Worm (Caenorhabditis elegans) whole organism, L3 larva: ENCODE data around the gene fnip-2.
A peak's percentile ranks its signal among the peaks of the same experiment; 100 is the strongest.

Experiments
- R02D3.7 ChIP-seq: fragments of 150-350 bp; optimal IDR thresholded peaks from 2 replicates; lab custom pipeline; 2014; ENCODE audit warnings: missing biosample characterization, missing genetic modification characterization
- ZK546.5 ChIP-seq: sonication (generic microtip); optimal IDR thresholded peaks from 2 replicates; lab custom pipeline; 2017; ENCODE audit warnings: missing biosample characterization, missing genetic modification characterization
- aly-2 ChIP-seq: fragments of 150-350 bp; optimal IDR thresholded peaks from 2 replicates; lab custom pipeline; 2014; ENCODE audit warnings: missing biosample characterization, missing genetic modification characterization
- ama-1 ChIP-seq: fragments of 150-350 bp; optimal IDR thresholded peaks from 2 replicates; lab custom pipeline; 2018
- ceh-16 ChIP-seq: sonication (generic microtip); optimal IDR thresholded peaks from 2 replicates; lab custom pipeline; 2017; ENCODE audit warnings: missing biosample characterization, missing genetic modification characterization
- ceh-28 ChIP-seq: fragments of 150-350 bp; optimal IDR thresholded peaks from 2 replicates; lab custom pipeline; 2014; ENCODE audit warnings: missing biosample characterization, missing genetic modification reagents, missing genetic modification characterization
- ceh-82 ChIP-seq: fragments of 150-350 bp; optimal IDR thresholded peaks from 2 replicates; lab custom pipeline; 2014; ENCODE audit warnings: missing biosample characterization, missing genetic modification characterization
- ceh-9 ChIP-seq: sonication (generic microtip); optimal IDR thresholded peaks from 2 replicates; lab custom pipeline; 2018; ENCODE audit warnings: missing biosample characterization, missing genetic modification characterization
- daf-12 ChIP-seq: fragments of 150-350 bp; optimal IDR thresholded peaks from 2 replicates; lab custom pipeline; 2014; ENCODE audit warnings: missing biosample characterization, missing genetic modification reagents, missing genetic modification characterization
- egl-27 ChIP-seq: sonication (generic microtip); optimal IDR thresholded peaks from 4 replicates; lab custom pipeline; 2017; ENCODE audit warnings: missing biosample characterization, missing genetic modification reagents, missing genetic modification characterization
- egl-5 ChIP-seq: fragments of 150-350 bp; optimal IDR thresholded peaks from 2 replicates; lab custom pipeline; 2017; ENCODE audit warnings: missing biosample characterization, missing genetic modification reagents, missing genetic modification characterization, inconsistent platforms
- elt-1 ChIP-seq: fragments of 150-350 bp; optimal IDR thresholded peaks from 2 replicates; lab custom pipeline; 2014; ENCODE audit warnings: missing biosample characterization, missing genetic modification characterization
- elt-2 ChIP-seq: sonication (generic microtip); optimal IDR thresholded peaks from 2 replicates; lab custom pipeline; 2016; ENCODE audit warnings: missing genetic modification reagents, mild to moderate bottlenecking, missing genetic modification characterization, missing compliant biosample characterization
- elt-3 ChIP-seq, 3 experiments: fragments of 150-350 bp in 1 of 3; sonication (generic microtip) in 2 of 3; optimal IDR thresholded peaks; 2 replicates in 2 of 3; 4 replicates in 1 of 3; lab custom pipeline; 2014 to 2017; ENCODE audit warnings: missing biosample characterization in 3 of 3, missing genetic modification characterization in 3 of 3
- eor-1 ChIP-seq, 2 experiments: fragments of 150-350 bp; optimal IDR thresholded peaks; 2 replicates each; lab custom pipeline; 2014 to 2018; ENCODE audit warnings: missing biosample characterization in 2 of 2, missing genetic modification characterization in 2 of 2
- fkh-10 ChIP-seq: sonication (generic microtip); optimal IDR thresholded peaks from 2 replicates; lab custom pipeline; 2017; ENCODE audit warnings: missing biosample characterization, missing genetic modification reagents, missing genetic modification characterization
- fkh-2 ChIP-seq: fragments of 150-350 bp; optimal IDR thresholded peaks from 2 replicates; lab custom pipeline; 2014; ENCODE audit warnings: missing biosample characterization, missing genetic modification reagents, missing genetic modification characterization
- fos-1 ChIP-seq: fragments of 150-350 bp; optimal IDR thresholded peaks from 2 replicates; lab custom pipeline; 2014; ENCODE audit warnings: missing biosample characterization, missing genetic modification characterization
- hmg-11 ChIP-seq: sonication (generic microtip); optimal IDR thresholded peaks from 2 replicates; lab custom pipeline; 2016; ENCODE audit warnings: missing genetic modification characterization, missing compliant biosample characterization
- jun-1 ChIP-seq: fragments of 150-350 bp; optimal IDR thresholded peaks from 2 replicates; lab custom pipeline; 2014; ENCODE audit warnings: missing biosample characterization, missing genetic modification reagents, missing genetic modification characterization
- lin-15B ChIP-seq: fragments of 150-350 bp; optimal IDR thresholded peaks from 2 replicates; lab custom pipeline; 2014; ENCODE audit warnings: missing biosample characterization, missing genetic modification characterization
- lin-39 ChIP-seq: fragments of 150-350 bp; optimal IDR thresholded peaks from 2 replicates; lab custom pipeline; 2018; ENCODE audit warnings: missing biosample characterization, missing genetic modification reagents, missing genetic modification characterization
- lsy-12 ChIP-seq: sonication (generic microtip); optimal IDR thresholded peaks from 2 replicates; lab custom pipeline; 2016; ENCODE audit warnings: mild to moderate bottlenecking, missing genetic modification characterization, missing compliant biosample characterization
- mdl-1 ChIP-seq: fragments of 150-350 bp; optimal IDR thresholded peaks from 2 replicates; lab custom pipeline; 2014; ENCODE audit warnings: missing biosample characterization, missing genetic modification characterization
- mml-1 ChIP-seq: fragments of 150-350 bp; sonication (generic microtip); optimal IDR thresholded peaks from 3 replicates; lab custom pipeline; 2014; ENCODE audit warnings: missing biosample characterization, missing genetic modification characterization
- nfya-1 ChIP-seq: sonication (generic microtip); optimal IDR thresholded peaks from 2 replicates; lab custom pipeline; 2017; ENCODE audit warnings: missing genetic modification characterization, mild to moderate bottlenecking, missing compliant biosample characterization, antibody characterized with exemption, moderate library complexity; ENCODE audit not compliant: insufficient read depth
- nhr-11 ChIP-seq: fragments of 150-350 bp; optimal IDR thresholded peaks from 2 replicates; lab custom pipeline; 2014; ENCODE audit warnings: missing biosample characterization, missing genetic modification characterization
- nhr-12 ChIP-seq: fragments of 150-350 bp; optimal IDR thresholded peaks from 2 replicates; lab custom pipeline; 2014; ENCODE audit warnings: missing biosample characterization, missing genetic modification characterization
- nhr-23 ChIP-seq: fragments of 150-350 bp; optimal IDR thresholded peaks from 2 replicates; lab custom pipeline; 2014; ENCODE audit warnings: missing biosample characterization, missing genetic modification reagents, missing genetic modification characterization
- nhr-237 ChIP-seq: fragments of 150-350 bp; optimal IDR thresholded peaks from 2 replicates; lab custom pipeline; 2014; ENCODE audit warnings: missing biosample characterization, missing genetic modification characterization
- nhr-25 ChIP-seq: sonication (generic microtip); optimal IDR thresholded peaks from 2 replicates; lab custom pipeline; 2017; ENCODE audit warnings: missing biosample characterization, missing genetic modification characterization
- nhr-28 ChIP-seq: fragments of 150-350 bp; optimal IDR thresholded peaks from 2 replicates; lab custom pipeline; 2014; ENCODE audit warnings: missing biosample characterization, missing genetic modification characterization
- nhr-43 ChIP-seq: sonication (generic microtip); optimal IDR thresholded peaks from 2 replicates; lab custom pipeline; 2016; ENCODE audit warnings: mild to moderate bottlenecking, missing genetic modification characterization, missing compliant biosample characterization; ENCODE audit not compliant: poor library complexity, severe bottlenecking
- nhr-67 ChIP-seq: fragments of 150-350 bp; optimal IDR thresholded peaks from 2 replicates; lab custom pipeline; 2014; ENCODE audit warnings: missing biosample characterization, missing genetic modification characterization
- nhr-76 ChIP-seq: fragments of 150-350 bp; sonication (generic microtip); optimal IDR thresholded peaks from 5 replicates; lab custom pipeline; 2014; ENCODE audit warnings: missing biosample characterization, missing genetic modification characterization
- nhr-77 ChIP-seq: fragments of 150-350 bp; optimal IDR thresholded peaks from 2 replicates; lab custom pipeline; 2014; ENCODE audit warnings: missing biosample characterization, missing genetic modification characterization
- pha-4 ChIP-seq: fragments of 150-350 bp; optimal IDR thresholded peaks from 2 replicates; lab custom pipeline; 2014; ENCODE audit warnings: missing biosample characterization, missing genetic modification reagents, missing genetic modification characterization
- pqm-1 ChIP-seq: fragments of 150-350 bp; optimal IDR thresholded peaks from 2 replicates; lab custom pipeline; 2017; ENCODE audit warnings: missing biosample characterization, missing genetic modification characterization, inconsistent platforms
- sea-2 ChIP-seq: fragments of 150-350 bp; sonication (generic microtip); optimal IDR thresholded peaks from 4 replicates; lab custom pipeline; 2014; ENCODE audit warnings: missing biosample characterization, missing genetic modification reagents, missing genetic modification characterization
- skn-1 ChIP-seq: fragments of 150-350 bp; optimal IDR thresholded peaks from 2 replicates; lab custom pipeline; 2014; ENCODE audit warnings: missing biosample characterization, missing genetic modification characterization
- snpc-4 ChIP-seq: fragments of 150-350 bp; optimal IDR thresholded peaks from 2 replicates; lab custom pipeline; 2014; ENCODE audit warnings: missing biosample characterization, missing genetic modification characterization
- tbx-2 ChIP-seq: sonication (generic microtip); optimal IDR thresholded peaks from 2 replicates; lab custom pipeline; 2016; ENCODE audit warnings: mild to moderate bottlenecking, missing genetic modification characterization, missing compliant biosample characterization
- unc-39 ChIP-seq: sonication (generic microtip); optimal IDR thresholded peaks from 4 replicates; lab custom pipeline; 2017; ENCODE audit warnings: missing biosample characterization, missing genetic modification characterization
- unc-62 ChIP-seq: fragments of 150-350 bp; sonication (generic microtip); optimal IDR thresholded peaks from 4 replicates; lab custom pipeline; 2014; ENCODE audit warnings: missing biosample characterization, missing genetic modification reagents, missing genetic modification characterization
- zag-1 ChIP-seq: fragments of 150-350 bp; optimal IDR thresholded peaks from 2 replicates; lab custom pipeline; 2014; ENCODE audit warnings: missing biosample characterization, missing genetic modification characterization
- ztf-11 ChIP-seq: fragments of 150-350 bp; optimal IDR thresholded peaks from 2 replicates; lab custom pipeline; 2014; ENCODE audit warnings: missing biosample characterization, missing genetic modification characterization
- ztf-4 ChIP-seq: fragments of 150-350 bp; optimal IDR thresholded peaks from 2 replicates; lab custom pipeline; 2014; ENCODE audit warnings: missing biosample characterization, missing genetic modification characterization

fnip-2 gene

DNA sequence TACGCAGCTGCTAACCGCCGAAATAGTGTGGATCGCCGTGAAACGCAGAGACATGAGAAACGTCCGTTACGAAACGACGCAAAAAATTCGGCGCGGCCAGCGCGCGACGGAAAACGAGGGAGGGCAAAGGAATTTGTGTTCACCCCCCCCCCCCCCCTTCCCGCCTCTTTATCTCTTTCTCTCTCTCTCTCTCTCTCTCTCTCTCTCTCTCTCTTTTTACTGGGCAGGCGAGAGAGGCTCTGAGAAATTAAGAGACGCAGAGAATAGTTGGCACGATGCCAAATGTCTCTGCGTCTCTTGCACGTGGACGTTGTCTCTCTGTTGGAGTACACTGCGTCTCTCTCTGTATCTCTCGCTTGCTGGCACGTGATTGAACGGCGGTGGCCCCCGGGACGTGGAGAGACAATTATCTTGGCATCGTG, 3.3 kb upstream of the fnip-2 start:
- TF ChIP-seq daf-12 (tag; lab: Kevin White, UChicago) = peak; percentile 31
- no peak for TF ChIP-seq fos-1 (tag; lab: Kevin White, UChicago)
- TF ChIP-seq eor-1 (tag; optimal IDR thresholded peaks at IDR 0.05; lab: Kevin White, UChicago) = peak in 1 of 2 experiments; percentile 72
- TF ChIP-seq nhr-25 = peak; percentile 98
- no peak for TF ChIP-seq ceh-9 (tag; lab: Kevin White, UChicago)
- TF ChIP-seq jun-1 (tag; lab: Kevin White, UChicago) = peak; percentile 95
- TF ChIP-seq lsy-12 (tag; lab: Kevin White, UChicago) = peak; percentile 97
- no peak for TF ChIP-seq ceh-16
- TF ChIP-seq unc-39 (tag; lab: Kevin White, UChicago) = no peak
- TF ChIP-seq R02D3.7 (tag; lab: Kevin White, UChicago) = peak; percentile 87
- no peak for TF ChIP-seq fkh-2
- TF ChIP-seq fkh-10 (GFP tag; lab: Kevin White, UChicago) = peak; percentile 79
- peak; percentile 71 for TF ChIP-seq unc-62 (GFP tag; lab: Kevin White, UChicago)
- TF ChIP-seq ztf-11 (tag; lab: Kevin White, UChicago) = no peak
- peak; percentile 83 for TF ChIP-seq lin-39 (tag; lab: Kevin White, UChicago)
- TF ChIP-seq snpc-4 (tag; lab: Kevin White, UChicago) = peak; percentile 6
- TF ChIP-seq ceh-82 (tag; lab: Kevin White, UChicago) = peak; percentile 73
- peak; percentile 81 for TF ChIP-seq hmg-11 (tag; lab: Kevin White, UChicago)
- TF ChIP-seq egl-27 (tag; lab: Kevin White, UChicago) = peak; percentile 78
- TF ChIP-seq nhr-237 (tag; lab: Kevin White, UChicago) = no peak
- TF ChIP-seq nhr-28 (tag; lab: Kevin White, UChicago) = no peak
- peak; percentile 98 for TF ChIP-seq mdl-1 (tag; lab: Kevin White, UChicago)
- TF ChIP-seq ztf-4 (tag; lab: Kevin White, UChicago) = peak; percentile 23
- no peak for TF ChIP-seq aly-2 (tag; lab: Kevin White, UChicago)
- peak in 1 of 3 experiments; percentile 70 for TF ChIP-seq elt-3 (tag; optimal IDR thresholded peaks at IDR 0.05; lab: Kevin White, UChicago)
- peak; percentile 56 for TF ChIP-seq egl-5 (tag; lab: Kevin White, UChicago)
- TF ChIP-seq elt-1 = peak; percentile 63
- peak; percentile 98 for TF ChIP-seq nhr-23
- peak; percentile 67 for TF ChIP-seq mml-1 (tag; lab: Kevin White, UChicago)
- TF ChIP-seq ceh-28 = peak; percentile 91
- TF ChIP-seq skn-1 (tag; lab: Kevin White, UChicago) = peak; percentile 37
- peak; percentile 74 for TF ChIP-seq zag-1 (tag; lab: Kevin White, UChicago)
- peak; percentile 71 for TF ChIP-seq ama-1 (lab: Kevin White, UChicago)
- peak; percentile 55 for TF ChIP-seq ZK546.5 (tag; lab: Kevin White, UChicago)
- TF ChIP-seq nfya-1 (tag; lab: Kevin White, UChicago) = peak; percentile 96
- peak; percentile 62 for TF ChIP-seq sea-2 (GFP tag; lab: Kevin White, UChicago)
- peak; percentile 44 for TF ChIP-seq pqm-1 (tag; lab: Kevin White, UChicago)
- TF ChIP-seq lin-15B (tag; lab: Kevin White, UChicago) = peak; percentile 79
- peak; percentile 97 for TF ChIP-seq nhr-43
- TF ChIP-seq nhr-77 (tag; lab: Kevin White, UChicago) = peak; percentile 89
- no peak for TF ChIP-seq nhr-12 (tag; lab: Kevin White, UChicago)
- TF ChIP-seq pha-4 (tag; lab: Kevin White, UChicago) = peak; percentile 92
- TF ChIP-seq tbx-2 (tag; lab: Kevin White, UChicago) = peak; percentile 96
- peak; percentile 87 for TF ChIP-seq nhr-11
- no peak for TF ChIP-seq nhr-76
- TF ChIP-seq elt-2 (tag; lab: Kevin White, UChicago) = peak; percentile 86
- no peak for TF ChIP-seq nhr-67 (tag; lab: Kevin White, UChicago)
